Worm (Caenorhabditis elegans) whole organism, late embryonic: ENCODE data around the gene C33B4.5.

ENCODE experiments used
- K02D7.2 ChIP-seq: sonication (generic microtip); optimal IDR thresholded peaks from 2 replicates; lab custom pipeline; 2017; ENCODE audit warnings: mild to moderate bottlenecking, missing genetic modification characterization, missing compliant biosample characterization
- ceh-18 ChIP-seq: sonication (generic microtip); optimal IDR thresholded peaks from 2 replicates; lab custom pipeline; 2016; ENCODE audit warnings: missing genetic modification characterization, missing compliant biosample characterization
- ceh-31 ChIP-seq: sonication (generic microtip); optimal IDR thresholded peaks from 2 replicates; lab custom pipeline; 2016; ENCODE audit warnings: missing genetic modification characterization, missing compliant biosample characterization
- dmd-4 ChIP-seq: sonication (generic microtip); optimal IDR thresholded peaks from 2 replicates; lab custom pipeline; 2016; ENCODE audit warnings: borderline replicate concordance, missing genetic modification characterization, missing compliant biosample characterization
- ets-4 ChIP-seq: sonication (generic microtip); optimal IDR thresholded peaks from 2 replicates; lab custom pipeline; 2016; ENCODE audit warnings: missing genetic modification characterization, missing compliant biosample characterization
- eyg-1 ChIP-seq: sonication (generic microtip); optimal IDR thresholded peaks from 2 replicates; lab custom pipeline; 2016; ENCODE audit warnings: missing genotype, missing genetic modification characterization, missing compliant biosample characterization
- pat-9 ChIP-seq: fragments of 200-800 bp; sonication (Bioruptor generic); optimal IDR thresholded peaks from 2 replicates; lab custom pipeline; 2018; ENCODE audit warnings: mild to moderate bottlenecking, missing genetic modification characterization, moderate library complexity, missing compliant biosample characterization
- pha-4 ChIP-seq: fragments of 150-350 bp; optimal IDR thresholded peaks from 2 replicates; lab custom pipeline; 2018; ENCODE audit warnings: missing biosample characterization, missing genetic modification reagents, missing genetic modification characterization
- sox-2 ChIP-seq: fragments of 200-800 bp; sonication (Bioruptor generic); IDR thresholded peaks from 2 replicates; pipeline ENCODE4 v1.3.6; 2022; ENCODE audit warnings: missing genetic modification reagents, missing genetic modification characterization, missing compliant biosample characterization

Gene C33B4.5

ce11 chrII:11428599-11428998 is 45.5 kb downstream of the C33B4.5 start:
- no peak for TF ChIP-seq ceh-31
- TF ChIP-seq sox-2 (GFP tag; lab: Robert Waterston, UW), result no peak
- no peak for TF ChIP-seq K02D7.2 (tag; lab: Kevin White, UChicago)

ce11 chrII:11431584-11431983 is 48.5 kb downstream of the C33B4.5 start, which contains the start of gene C05D12.4:
C05D12.4 (plus strand) TSS chrII:11431884.
- TF ChIP-seq pat-9 (tag; lab: Kevin White, UChicago), result no peak
- no peak for TF ChIP-seq ceh-18 (tag; lab: Kevin White, UChicago)

- TF ChIP-seq ets-4 (tag; lab: Kevin White, UChicago), result no peak
- TF ChIP-seq dmd-4 (tag; lab: Kevin White, UChicago), result no peak
- TF ChIP-seq eyg-1 (tag; lab: Kevin White, UChicago), result no peak
- TF ChIP-seq pha-4 (tag; lab: Kevin White, UChicago), result no peak
These were observed 50.8 kb downstream of the C33B4.5 start, which contains the start of gene C05D12.5 for ce11 chrII:11433942-11434341. C05D12.5 (plus strand) TSS chrII:11434242.
